Worm (Caenorhabditis elegans): ENCODE data around the gene sri-53.
"Not testable (repeated sequence)": the region's sequence is repeated elsewhere in the genome, so short reads cannot be mapped to it uniquely, and the experiment has no call there.

- TF ChIP-seq ceh-82 (tag; optimal IDR thresholded peaks at IDR 0.05); hlh-30 (tag; optimal IDR thresholded peaks at IDR 0.05; ENCODE audit: insufficient read depth); php-3 (GFP tag; IDR thresholded peaks at IDR 0.05); dmd-9 (GFP tag; IDR thresholded peaks at IDR 0.05); nhr-25 (tag; optimal IDR thresholded peaks at IDR 0.05; ENCODE audit: borderline replicate concordance, insufficient read depth); lir-3 (tag; optimal IDR thresholded peaks at IDR 0.05); attf-4 (tag; optimal IDR thresholded peaks at IDR 0.05): not testable (repeated sequence)
Measured at ce11 chrII:3189038-3189437, 13.4 kb downstream of the sri-53 start, which contains the start of gene Y27F2A.11.
